Fruit fly (Drosophila melanogaster): ENCODE measurements around the gene tim.

DNA sequence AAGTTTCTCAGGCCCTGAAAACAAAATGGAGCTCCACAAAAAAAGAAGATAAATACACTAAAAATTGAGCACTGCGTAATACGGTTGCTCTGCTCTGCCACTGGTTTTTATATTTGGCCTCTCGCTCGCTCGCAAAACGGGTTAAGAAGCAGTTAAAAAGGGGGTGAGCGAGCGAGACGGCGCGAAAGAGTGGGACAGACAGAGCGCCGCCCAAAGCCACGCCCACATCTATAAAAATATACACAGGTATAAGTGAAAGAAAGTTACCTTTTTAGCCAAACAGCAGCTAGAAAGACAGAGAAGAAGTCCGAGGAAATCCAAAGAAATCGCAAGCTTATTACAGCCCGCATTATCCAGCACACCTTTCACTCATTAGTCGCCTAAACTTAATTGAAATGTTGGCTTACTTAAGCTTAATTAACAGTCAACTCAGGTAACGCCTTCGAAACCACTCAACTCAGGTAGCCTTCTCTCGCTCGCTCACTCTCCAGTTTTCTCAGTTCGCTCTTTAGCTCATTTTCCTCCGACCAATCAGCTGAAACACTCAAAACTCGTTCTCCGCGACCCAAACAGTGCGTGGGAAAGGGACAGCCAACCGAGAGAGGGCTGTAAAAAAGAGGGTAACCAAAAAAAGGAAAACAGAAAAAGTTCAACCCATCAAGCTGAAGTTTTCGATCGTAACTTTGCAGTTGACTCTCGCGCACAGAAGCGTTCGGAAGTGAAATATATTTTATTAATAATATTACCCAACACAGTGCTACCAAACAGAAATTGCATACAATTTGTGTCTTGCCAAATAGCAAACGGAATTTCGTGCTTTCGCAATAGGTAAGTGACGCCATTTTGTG, 30.9 kb upstream of the tim start, which contains the start of gene drm:
- TF ChIP-seq Dfd (GFP tag; optimal IDR thresholded peaks at IDR 0.05) (no peak), pan (optimal IDR thresholded peaks at IDR 0.05) (no peak), h (GFP tag; optimal IDR thresholded peaks at IDR 0.05) (no peak), tai (GFP tag; optimal IDR thresholded peaks at IDR 0.05) (no peak), CrebA (GFP tag; optimal IDR thresholded peaks at IDR 0.05; ENCODE audit: borderline replicate concordance) (no peak), Myc (optimal IDR thresholded peaks at IDR 0.05) (no peak)
